Fruit fly (Drosophila melanogaster): ENCODE data around the gene Prestin.
A peak's percentile ranks its signal among the peaks of the same experiment; 100 is the strongest.

Gene Prestin

dm6 chr3L:17931887-17932286 lies 24.3 kb upstream of the Prestin start (continued):
- TF ChIP-seq ken (GFP tag; IDR thresholded peaks at IDR 0.05) (no peak), CG12155 (GFP tag; optimal IDR thresholded peaks at IDR 0.05) (no peak), luna (GFP tag; optimal IDR thresholded peaks at IDR 0.05) (no peak), Pdp1 (GFP tag; optimal IDR thresholded peaks at IDR 0.05) (peak in 1 of 2 experiments; percentile 73), Oaz (GFP tag; IDR thresholded peaks at IDR 0.05) (no peak), ttk (GFP tag; IDR thresholded peaks at IDR 0.05) (no peak), CG17359 (tag; optimal IDR thresholded peaks at IDR 0.05) (no peak), CG10462 (GFP tag; optimal IDR thresholded peaks at IDR 0.05) (no peak), CG3163 (GFP tag; optimal IDR thresholded peaks at IDR 0.05) (no peak), usp (GFP tag; optimal IDR thresholded peaks at IDR 0.05) (no peak), CG11456 (GFP tag; IDR thresholded peaks at IDR 0.05) (no peak), ro (GFP tag; IDR thresholded peaks at IDR 0.05) (no peak), CG17829 (tag; optimal IDR thresholded peaks at IDR 0.05) (no peak), ftz-f1 (GFP tag; optimal IDR thresholded peaks at IDR 0.05) (peak; percentile 50), CG34422 (GFP tag; IDR thresholded peaks at IDR 0.05) (no peak), lola (GFP tag; optimal IDR thresholded peaks at IDR 0.05) (no peak), sens (GFP tag) (peak; percentile 37), Opbp (GFP tag; IDR thresholded peaks at IDR 0.05; ENCODE audit: partially characterized antibody) (0 out of 3 replicates have a peak, but pooled peaks have one; percentile 18), CG4617 (GFP tag; optimal IDR thresholded peaks at IDR 0.05; ENCODE audit: borderline replicate concordance) (no peak), Scr (GFP tag; IDR thresholded peaks at IDR 0.05; ENCODE audit: partially characterized antibody) (no peak), knrl (GFP tag; IDR thresholded peaks at IDR 0.05; ENCODE audit: partially characterized antibody) (no peak), stwl (tag; optimal IDR thresholded peaks at IDR 0.05) (no peak), Hr51 (GFP tag; optimal IDR thresholded peaks at IDR 0.05) (no peak), CG8765 (GFP tag; IDR thresholded peaks at IDR 0.05) (no peak), ind (GFP tag; optimal IDR thresholded peaks at IDR 0.05) (no peak), Hey (tag; optimal IDR thresholded peaks at IDR 0.05) (peak; percentile 29), bbx (GFP tag; IDR thresholded peaks at IDR 0.05; ENCODE audit: partially characterized antibody) (no peak), salm (tag; optimal IDR thresholded peaks at IDR 0.05) (no peak), CG15601 (tag; optimal IDR thresholded peaks at IDR 0.05) (no peak), Mes4 (GFP tag; optimal IDR thresholded peaks at IDR 0.05) (no peak), CG13894 (tag; optimal IDR thresholded peaks at IDR 0.05) (peak; percentile 72), psq (GFP tag; optimal IDR thresholded peaks at IDR 0.05) (no peak), CG31224 (GFP tag; IDR thresholded peaks at IDR 0.05) (peak; percentile 89), Six4 (GFP tag; optimal IDR thresholded peaks at IDR 0.05) (no peak), zen2 (GFP tag; IDR thresholded peaks at IDR 0.05; ENCODE audit: partially characterized antibody) (no peak), Ets65A (GFP tag) (peak; percentile 40), Dll (GFP tag; IDR thresholded peaks at IDR 0.05; ENCODE audit: partially characterized antibody) (no peak), CG11093 (GFP tag; IDR thresholded peaks at IDR 0.05) (no peak), zfh1 (GFP tag; IDR thresholded peaks at IDR 0.05) (no peak), vvl (GFP tag; IDR thresholded peaks at IDR 0.05) (no peak), lab (GFP tag; optimal IDR thresholded peaks at IDR 0.05) (peak; percentile 0), Trl (optimal IDR thresholded peaks at IDR 0.05) (no peak), Trl (GFP tag; optimal IDR thresholded peaks at IDR 0.05) (no peak), CG30431 (GFP tag; optimal IDR thresholded peaks at IDR 0.05) (no peak), CG9817 (tag; optimal IDR thresholded peaks at IDR 0.05) (no peak)
